Fruit fly (Drosophila melanogaster) whole organism, embryonic: ENCODE data around the gene Awh.
A peak's percentile ranks its signal among the peaks of the same experiment; 100 is the strongest.

Experiments used
- Adf1 ChIP-seq: fragments of 200-800 bp; sonication (Bioruptor generic); IDR thresholded peaks from 2 replicates; pipeline ENCODE4 v1.3.6; 2022; ENCODE audit warnings: missing biosample characterization, missing genetic modification characterization
- CG1024 ChIP-seq: fragments of 200-800 bp; sonication (Bioruptor generic); IDR thresholded peaks from 2 replicates; pipeline ENCODE4 v1.3.6; 2022; ENCODE audit warnings: missing biosample characterization, missing genetic modification characterization
- CG10431 ChIP-seq: fragments of 200-800 bp; sonication (Bioruptor generic); optimal IDR thresholded peaks from 3 replicates; lab custom pipeline; 2018; ENCODE audit warnings: missing biosample characterization, mild to moderate bottlenecking, missing genetic modification characterization
- CG10565 ChIP-seq: fragments of 200-800 bp; sonication (Bioruptor generic); optimal IDR thresholded peaks from 3 replicates; lab custom pipeline; 2016; ENCODE audit warnings: missing biosample characterization, mild to moderate bottlenecking, missing genetic modification characterization
- CG11093 ChIP-seq: fragments of 200-800 bp; sonication (Bioruptor generic); IDR thresholded peaks from 3 replicates; pipeline ENCODE4 v1.3.6; 2022; ENCODE audit warnings: missing biosample characterization, missing genetic modification characterization
- CG1529 ChIP-seq: fragments of 200-800 bp; sonication (Bioruptor generic); optimal IDR thresholded peaks from 3 replicates; lab custom pipeline; 2018; ENCODE audit warnings: missing biosample characterization, missing genetic modification characterization
- CG15479 ChIP-seq: fragments of 200-800 bp; sonication (Bioruptor generic); optimal IDR thresholded peaks from 3 replicates; lab custom pipeline; 2019; ENCODE audit warnings: missing biosample characterization, mild to moderate bottlenecking, missing genetic modification characterization, moderate library complexity
- CG17328 ChIP-seq: fragments of 200-800 bp; sonication (Bioruptor generic); IDR thresholded peaks from 2 replicates; pipeline ENCODE4 v1.3.6; 2022; ENCODE audit warnings: missing biosample characterization, missing genetic modification characterization
- CG17829 ChIP-seq: fragments of 200-800 bp; optimal IDR thresholded peaks from 2 replicates; lab custom pipeline; 2019; ENCODE audit warnings: missing biosample characterization, mild to moderate bottlenecking, missing genetic modification characterization, moderate library complexity
- CG2678 ChIP-seq: fragments of 200-800 bp; sonication (Bioruptor generic); optimal IDR thresholded peaks from 3 replicates; lab custom pipeline; 2019; ENCODE audit warnings: missing biosample characterization, mild to moderate bottlenecking, missing genetic modification characterization, moderate library complexity
- CG30431 ChIP-seq: fragments of 200-800 bp; sonication (Bioruptor generic); optimal IDR thresholded peaks from 2 replicates; lab custom pipeline; 2017; ENCODE audit warnings: missing biosample characterization, missing genetic modification characterization
- CG34422 ChIP-seq: fragments of 200-800 bp; sonication (Bioruptor generic); IDR thresholded peaks from 3 replicates; pipeline ENCODE4 v1.3.6; 2022; ENCODE audit warnings: missing biosample characterization, missing genetic modification characterization
- CG4617 ChIP-seq: fragments of 200-800 bp; sonication (Bioruptor generic); optimal IDR thresholded peaks from 3 replicates; lab custom pipeline; 2016; ENCODE audit warnings: missing biosample characterization, missing genetic modification characterization, borderline replicate concordance
- CG4854 ChIP-seq: fragments of 200-800 bp; sonication (Bioruptor generic); optimal IDR thresholded peaks from 2 replicates; lab custom pipeline; 2016; ENCODE audit warnings: missing biosample characterization, missing genetic modification characterization, inconsistent platforms
- CG6854 ChIP-seq: fragments of 200-800 bp; sonication (Bioruptor generic); optimal IDR thresholded peaks from 3 replicates; lab custom pipeline; 2017; ENCODE audit warnings: missing biosample characterization, mild to moderate bottlenecking, missing genetic modification characterization
- CG7271 ChIP-seq: fragments of 200-800 bp; sonication (Bioruptor generic); optimal IDR thresholded peaks from 2 replicates; lab custom pipeline; 2018; ENCODE audit warnings: missing biosample characterization, mild to moderate bottlenecking, missing genetic modification characterization, moderate library complexity
- CG7745 ChIP-seq: fragments of 200-800 bp; sonication (Bioruptor generic); optimal IDR thresholded peaks from 2 replicates; lab custom pipeline; 2018; ENCODE audit warnings: missing biosample characterization, mild to moderate bottlenecking, missing genetic modification characterization, moderate library complexity
- CG7987 ChIP-seq: fragments of 200-800 bp; sonication (Bioruptor generic); optimal IDR thresholded peaks from 2 replicates; lab custom pipeline; 2018; ENCODE audit warnings: missing biosample characterization, mild to moderate bottlenecking, missing genetic modification characterization, moderate library complexity
- CG8290 ChIP-seq, 3 experiments: fragments of 200-800 bp; sonication (Bioruptor generic); optimal IDR thresholded peaks; 2 replicates each; lab custom pipeline; 2016 to 2019; ENCODE audit warnings: missing biosample characterization in 3 of 3, missing genetic modification characterization in 3 of 3, mild to moderate bottlenecking in 2 of 3, moderate library complexity in 1 of 3
- CG9215 ChIP-seq: fragments of 200-800 bp; sonication (Bioruptor generic); IDR thresholded peaks from 2 replicates; pipeline ENCODE4 v1.3.6; 2022; ENCODE audit warnings: missing biosample characterization, missing genetic modification characterization
- Dip2 ChIP-seq: fragments of 200-800 bp; sonication (Bioruptor generic); IDR thresholded peaks from 2 replicates; pipeline ENCODE4 v1.3.6; 2022; ENCODE audit warnings: missing biosample characterization, missing genetic modification characterization
- Doc2 ChIP-seq: fragments of 200-800 bp; sonication (Bioruptor generic); IDR thresholded peaks from 2 replicates; pipeline ENCODE4 v1.3.6; 2022; ENCODE audit warnings: missing biosample characterization, missing genetic modification characterization
- Eip74EF ChIP-seq, 2 experiments: fragments of 200-800 bp in 1 of 2; fragments of >200 bp in 1 of 2; sonication (Bioruptor generic) in 1 of 2; optimal IDR thresholded peaks; 2 replicates each; lab custom pipeline; 2017 to 2019; ENCODE audit warnings: missing biosample characterization in 2 of 2, missing genetic modification characterization in 2 of 2, mild to moderate bottlenecking in 1 of 2, moderate library complexity in 1 of 2
- H15 ChIP-seq: fragments of 200-800 bp; sonication (Bioruptor generic); IDR thresholded peaks from 3 replicates; pipeline ENCODE4 v1.3.6; 2022; ENCODE audit warnings: missing biosample characterization, missing genetic modification characterization
- HHEX ChIP-seq: fragments of 200-800 bp; sonication (Bioruptor generic); optimal IDR thresholded peaks from 3 replicates; lab custom pipeline; 2017; ENCODE audit warnings: missing biosample characterization, mild to moderate bottlenecking, missing genetic modification characterization, missing genetic modification reagents
- Hey ChIP-seq: fragments of 200-800 bp; sonication (Bioruptor generic); optimal IDR thresholded peaks from 3 replicates; lab custom pipeline; 2018; ENCODE audit warnings: missing biosample characterization, mild to moderate bottlenecking, missing genetic modification characterization
- Kr ChIP-seq: fragments of 200-800 bp; sonication (Bioruptor generic); optimal IDR thresholded peaks from 2 replicates; lab custom pipeline; 2017; ENCODE audit warnings: missing biosample characterization, mild to moderate bottlenecking, missing genetic modification characterization
- Meics ChIP-seq: fragments of 200-800 bp; sonication (Bioruptor generic); optimal IDR thresholded peaks from 2 replicates; lab custom pipeline; 2017; ENCODE audit warnings: missing biosample characterization, mild to moderate bottlenecking, missing genetic modification characterization
- NC2β ChIP-seq: fragments of 200-800 bp; sonication (Bioruptor generic); optimal IDR thresholded peaks from 2 replicates; lab custom pipeline; 2016; ENCODE audit warnings: missing biosample characterization, missing genetic modification characterization
- NfI ChIP-seq: fragments of 200-800 bp; sonication (Bioruptor generic); optimal IDR thresholded peaks from 3 replicates; lab custom pipeline; 2018; ENCODE audit warnings: missing biosample characterization, mild to moderate bottlenecking, missing genetic modification characterization, moderate library complexity
- Sox102F ChIP-seq: fragments of 200-800 bp; sonication (Bioruptor generic); optimal IDR thresholded peaks from 2 replicates; lab custom pipeline; 2018; ENCODE audit warnings: missing biosample characterization, mild to moderate bottlenecking, missing genetic modification characterization, moderate library complexity
- Stat92E ChIP-seq, 3 experiments: fragments of >200 bp in 2 of 3; fragments of 200-800 bp in 1 of 3; sonication (Bioruptor generic) in 1 of 3; optimal IDR thresholded peaks; 2 replicates each; lab custom pipeline; 2017 to 2019; ENCODE audit warnings: missing biosample characterization in 3 of 3, missing genetic modification characterization in 3 of 3, mild to moderate bottlenecking in 1 of 3, moderate library complexity in 1 of 3
- Trl ChIP-seq, 3 experiments: fragments of >200 bp in 2 of 3; fragments of 200-800 bp in 1 of 3; sonication (Bioruptor generic) in 1 of 3; optimal IDR thresholded peaks; 2 replicates in 1 of 3; 3 replicates in 2 of 3; lab custom pipeline; 2016 to 2017; ENCODE audit warnings: missing biosample characterization in 1 of 3, missing genetic modification characterization in 1 of 3
- da ChIP-seq: fragments of 200-800 bp; sonication (Bioruptor generic); optimal IDR thresholded peaks from 2 replicates; lab custom pipeline; 2016; ENCODE audit warnings: missing biosample characterization, missing genetic modification characterization
- dpn ChIP-seq, 2 experiments: fragments of 200-800 bp; sonication (Bioruptor generic); optimal IDR thresholded peaks; 3 replicates each; lab custom pipeline; 2016; ENCODE audit warnings: missing biosample characterization in 2 of 2, missing genetic modification characterization in 2 of 2
- emc ChIP-seq: fragments of 200-800 bp; sonication (Bioruptor generic); optimal IDR thresholded peaks from 2 replicates; lab custom pipeline; 2016; ENCODE audit warnings: missing biosample characterization, missing genetic modification characterization
- fd3F ChIP-seq: fragments of 200-800 bp; sonication (Bioruptor generic); optimal IDR thresholded peaks from 2 replicates; lab custom pipeline; 2018; ENCODE audit warnings: missing biosample characterization, mild to moderate bottlenecking, missing genetic modification characterization, moderate library complexity
- fru ChIP-seq: fragments of >200 bp; optimal IDR thresholded peaks from 2 replicates; lab custom pipeline; 2017
- jigr1 ChIP-seq: fragments of 200-800 bp; sonication (Bioruptor generic); IDR thresholded peaks from 3 replicates; pipeline ENCODE4 v1.3.6; 2022; ENCODE audit warnings: missing biosample characterization, missing genetic modification characterization
- lov ChIP-seq, 2 experiments: fragments of 200-800 bp in 1 of 2; fragments of >200 bp in 1 of 2; sonication (Bioruptor generic) in 1 of 2; IDR thresholded peaks in 1 of 2; optimal IDR thresholded peaks in 1 of 2; 2 replicates in 1 of 2; 3 replicates in 1 of 2; pipeline versions ENCODE4 v1.3.6 to Lab custom; 2017 to 2022; ENCODE audit warnings: missing biosample characterization in 1 of 2, missing genetic modification characterization in 1 of 2
- nmo ChIP-seq: fragments of 200-800 bp; sonication (Bioruptor generic); optimal IDR thresholded peaks from 2 replicates; lab custom pipeline; 2018; ENCODE audit warnings: missing biosample characterization, mild to moderate bottlenecking, missing genetic modification characterization, moderate library complexity
- ranshi ChIP-seq: fragments of 200-800 bp; sonication (Bioruptor generic); IDR thresholded peaks from 2 replicates; pipeline ENCODE4 v1.3.6; 2022; ENCODE audit warnings: missing biosample characterization, missing genetic modification characterization
- run ChIP-seq: fragments of 200-800 bp; sonication (Bioruptor generic); optimal IDR thresholded peaks from 3 replicates; lab custom pipeline; 2018; ENCODE audit warnings: missing biosample characterization, mild to moderate bottlenecking, missing genetic modification characterization
- slou ChIP-seq: fragments of 200-800 bp; sonication (Bioruptor generic); optimal IDR thresholded peaks from 3 replicates; lab custom pipeline; 2016; ENCODE audit warnings: missing biosample characterization, missing genetic modification characterization
- stc ChIP-seq: fragments of 200-800 bp; sonication (Bioruptor generic); IDR thresholded peaks from 2 replicates; pipeline ENCODE4 v1.3.6; 2022; ENCODE audit warnings: missing biosample characterization, missing genetic modification characterization
- tio ChIP-seq: fragments of 200-800 bp; sonication (Bioruptor generic); optimal IDR thresholded peaks from 2 replicates; lab custom pipeline; 2017; ENCODE audit warnings: missing biosample characterization, missing genetic modification characterization, inconsistent platforms
- unpg ChIP-seq: fragments of 200-800 bp; sonication (Bioruptor generic); optimal IDR thresholded peaks from 3 replicates; lab custom pipeline; 2018; ENCODE audit warnings: missing biosample characterization, mild to moderate bottlenecking, missing genetic modification characterization, moderate library complexity
- vnd ChIP-seq: fragments of 200-800 bp; sonication (Bioruptor generic); IDR thresholded peaks from 3 replicates; pipeline ENCODE4 v1.3.6; 2022; ENCODE audit warnings: missing biosample characterization, missing genetic modification characterization; ENCODE audit not compliant: partially characterized antibody
- wor ChIP-seq: fragments of 200-800 bp; sonication (Bioruptor generic); IDR thresholded peaks from 2 replicates; pipeline ENCODE4 v1.3.6; 2022; ENCODE audit warnings: missing biosample characterization, missing genetic modification characterization
- zfh2 ChIP-seq: fragments of 200-800 bp; sonication (Bioruptor generic); optimal IDR thresholded peaks from 2 replicates; lab custom pipeline; 2016; ENCODE audit warnings: missing biosample characterization, missing genetic modification characterization

Gene Awh

dm6 chr3L:3896553-3897034, 50.6 kb downstream of the Awh start, which contains the start of the genes Gr63a and Lamtor4 (continued):
- TF ChIP-seq CG15479 (GFP tag; lab: Kevin White, UChicago) (no peak), CG7271 (tag; lab: Kevin White, UChicago) (no peak), Hey (tag; lab: Kevin White, UChicago) (no peak), CG2678 (tag; lab: Kevin White, UChicago) (no peak), HHEX (GFP tag; lab: Kevin White, UChicago) (no peak), stc (GFP tag; lab: Robert Waterston, UW) (no peak), CG34422 (GFP tag; lab: Robert Waterston, UW) (no peak), nmo (GFP tag; lab: Kevin White, UChicago) (peak; percentile 38), CG1024 (GFP tag; lab: Robert Waterston, UW) (no peak), Kr (no peak), NfI (GFP tag; lab: Kevin White, UChicago) (peak; percentile 1), dpn (GFP tag; optimal IDR thresholded peaks at IDR 0.05; lab: Kevin White, UChicago) (peak; percentile 27 to 28), Dip2 (GFP tag; lab: Robert Waterston, UW) (no peak), H15 (no peak), Trl (optimal IDR thresholded peaks at IDR 0.05; lab: Kevin White, UChicago) (no peak), Trl (GFP tag; optimal IDR thresholded peaks at IDR 0.05; lab: Kevin White, UChicago) (no peak), Eip74EF (GFP tag; optimal IDR thresholded peaks at IDR 0.05; lab: Kevin White, UChicago) (no peak), da (GFP tag; lab: Kevin White, UChicago) (no peak), CG9215 (no peak), CG7745 (tag; lab: Kevin White, UChicago) (no peak), CG1529 (GFP tag; lab: Kevin White, UChicago) (no peak), CG7987 (peak; percentile 41), CG11093 (GFP tag; lab: Robert Waterston, UW) (no peak), CG6854 (GFP tag; lab: Kevin White, UChicago) (no peak), run (tag; lab: Kevin White, UChicago) (no peak), Stat92E (GFP tag; optimal IDR thresholded peaks at IDR 0.05; lab: Kevin White, UChicago) (no peak), CG17829 (tag; lab: Kevin White, UChicago) (peak; percentile 18), vnd (GFP tag; lab: Robert Waterston, UW) (no peak), slou (no peak), CG10431 (GFP tag; lab: Kevin White, UChicago) (no peak), CG8290 (GFP tag; optimal IDR thresholded peaks at IDR 0.05; lab: Kevin White, UChicago) (no peak), CG8290 (tag; optimal IDR thresholded peaks at IDR 0.05; lab: Kevin White, UChicago) (peak in 1 of 2 experiments; percentile 71), zfh2 (peak; percentile 15), wor (GFP tag; lab: Robert Waterston, UW) (no peak), jigr1 (no peak), emc (no peak), Meics (GFP tag; lab: Kevin White, UChicago) (no peak), Sox102F (no peak), tio (GFP tag; lab: Kevin White, UChicago) (no peak), lov (optimal IDR thresholded peaks at IDR 0.05; lab: Kevin White, UChicago) (no peak), lov (GFP tag; IDR thresholded peaks at IDR 0.05; lab: Robert Waterston, UW) (no peak), CG30431 (GFP tag; lab: Kevin White, UChicago) (no peak), Adf1 (GFP tag; lab: Robert Waterston, UW) (no peak), ranshi (GFP tag; lab: Robert Waterston, UW) (no peak), NC2β (GFP tag; lab: Kevin White, UChicago) (peak; percentile 37), CG4617 (GFP tag; lab: Kevin White, UChicago) (peak; percentile 84), unpg (GFP tag; lab: Kevin White, UChicago) (no peak), CG10565 (GFP tag; lab: Kevin White, UChicago) (no peak), CG4854 (GFP tag; lab: Kevin White, UChicago) (no peak), CG17328 (no peak), Doc2 (no peak), fru (lab: Kevin White, UChicago) (no peak), fd3F (GFP tag; lab: Kevin White, UChicago) (no peak)
